Fruit fly (Drosophila melanogaster) whole organism, embryonic: Measurements from ENCODE around the gene Atg12.

Source experiments
- B-H1 ChIP-seq: fragments of 200-800 bp; sonication (Bioruptor generic); IDR thresholded peaks from 3 replicates; pipeline ENCODE4 v1.3.6; 2022; ENCODE audit warnings: missing biosample characterization, missing genetic modification characterization
- Blimp-1 ChIP-seq: fragments of 200-800 bp; sonication (Bioruptor generic); optimal IDR thresholded peaks from 3 replicates; lab custom pipeline; 2018; ENCODE audit warnings: missing biosample characterization, missing genetic modification characterization, mild to moderate bottlenecking, moderate library complexity, missing genetic modification reagents
- CG10147 ChIP-seq: fragments of 200-800 bp; sonication (Bioruptor generic); optimal IDR thresholded peaks from 2 replicates; lab custom pipeline; 2019; ENCODE audit warnings: missing biosample characterization, mild to moderate bottlenecking, missing genetic modification characterization, moderate library complexity
- CG10431 ChIP-seq: fragments of 200-800 bp; sonication (Bioruptor generic); optimal IDR thresholded peaks from 3 replicates; lab custom pipeline; 2018; ENCODE audit warnings: missing biosample characterization, mild to moderate bottlenecking, missing genetic modification characterization
- CG10565 ChIP-seq: fragments of 200-800 bp; sonication (Bioruptor generic); optimal IDR thresholded peaks from 3 replicates; lab custom pipeline; 2016; ENCODE audit warnings: missing biosample characterization, mild to moderate bottlenecking, missing genetic modification characterization
- CG10959 ChIP-seq: fragments of 200-800 bp; sonication (Bioruptor generic); IDR thresholded peaks from 2 replicates; pipeline ENCODE4 v1.3.6; 2022; ENCODE audit warnings: missing biosample characterization, missing genetic modification characterization
- CG11560 ChIP-seq: fragments of 200-800 bp; sonication (Bioruptor generic); IDR thresholded peaks from 3 replicates; pipeline ENCODE4 v1.3.6; 2022; ENCODE audit warnings: missing biosample characterization, missing genetic modification characterization
- CG12236 ChIP-seq: fragments of 200-800 bp; sonication (Bioruptor generic); optimal IDR thresholded peaks from 2 replicates; lab custom pipeline; 2016; ENCODE audit warnings: missing biosample characterization, missing genetic modification characterization
- CG13287 ChIP-seq: fragments of 200-800 bp; sonication (Bioruptor generic); IDR thresholded peaks from 2 replicates; pipeline ENCODE4 v1.3.6; 2022; ENCODE audit warnings: missing biosample characterization, missing genetic modification characterization; ENCODE audit not compliant: partially characterized antibody
- CG15269 ChIP-seq: fragments of 200-800 bp; sonication (Bioruptor generic); optimal IDR thresholded peaks from 2 replicates; lab custom pipeline; 2018; ENCODE audit warnings: missing biosample characterization, mild to moderate bottlenecking, missing genetic modification characterization, moderate library complexity
- CG1647 ChIP-seq: fragments of 200-800 bp; sonication (Bioruptor generic); optimal IDR thresholded peaks from 3 replicates; lab custom pipeline; 2016; ENCODE audit warnings: missing biosample characterization, missing genetic modification characterization
- CG17328 ChIP-seq: fragments of 200-800 bp; sonication (Bioruptor generic); IDR thresholded peaks from 2 replicates; pipeline ENCODE4 v1.3.6; 2022; ENCODE audit warnings: missing biosample characterization, missing genetic modification characterization
- CG17385 ChIP-seq: fragments of 200-800 bp; sonication (Bioruptor generic); optimal IDR thresholded peaks from 3 replicates; lab custom pipeline; 2018; ENCODE audit warnings: missing biosample characterization, mild to moderate bottlenecking, missing genetic modification characterization
- CG17612 ChIP-seq: fragments of 200-800 bp; sonication (Bioruptor generic); IDR thresholded peaks from 2 replicates; pipeline ENCODE4 v1.3.6; 2022; ENCODE audit warnings: missing biosample characterization, missing genetic modification characterization
- CG17912 ChIP-seq: fragments of 200-800 bp; sonication (Bioruptor generic); optimal IDR thresholded peaks from 2 replicates; lab custom pipeline; 2018; ENCODE audit warnings: missing biosample characterization, mild to moderate bottlenecking, missing genetic modification characterization
- CG18011 ChIP-seq: fragments of 200-800 bp; sonication (Bioruptor generic); optimal IDR thresholded peaks from 2 replicates; lab custom pipeline; 2017; ENCODE audit warnings: missing biosample characterization, missing genetic modification characterization, mild to moderate bottlenecking, moderate library complexity, missing genotype
- CG2678 ChIP-seq: fragments of 200-800 bp; sonication (Bioruptor generic); optimal IDR thresholded peaks from 3 replicates; lab custom pipeline; 2019; ENCODE audit warnings: missing biosample characterization, mild to moderate bottlenecking, missing genetic modification characterization, moderate library complexity
- CG3065 ChIP-seq: fragments of 200-800 bp; sonication (Bioruptor generic); optimal IDR thresholded peaks from 2 replicates; lab custom pipeline; 2016; ENCODE audit warnings: missing biosample characterization, missing genetic modification characterization
- CG3163 ChIP-seq: fragments of 200-800 bp; sonication (Bioruptor generic); optimal IDR thresholded peaks from 3 replicates; lab custom pipeline; 2016; ENCODE audit warnings: missing biosample characterization, missing genetic modification characterization
- CG34376 ChIP-seq: fragments of 200-800 bp; sonication (Bioruptor generic); optimal IDR thresholded peaks from 2 replicates; lab custom pipeline; 2018; ENCODE audit warnings: missing biosample characterization, mild to moderate bottlenecking, missing genetic modification characterization
- CG34422 ChIP-seq: fragments of 200-800 bp; sonication (Bioruptor generic); IDR thresholded peaks from 3 replicates; pipeline ENCODE4 v1.3.6; 2022; ENCODE audit warnings: missing biosample characterization, missing genetic modification characterization
- CG4360 ChIP-seq: fragments of 200-800 bp; sonication (Bioruptor generic); IDR thresholded peaks from 2 replicates; pipeline ENCODE4 v1.3.6; 2022; ENCODE audit warnings: missing biosample characterization, missing genetic modification characterization
- CG6175 ChIP-seq: fragments of 200-800 bp; sonication (Bioruptor generic); IDR thresholded peaks from 3 replicates; pipeline ENCODE4 v1.3.6; 2022; ENCODE audit warnings: missing biosample characterization, missing genetic modification characterization
- CG6254 ChIP-seq: fragments of 200-800 bp; sonication (Bioruptor generic); optimal IDR thresholded peaks from 3 replicates; lab custom pipeline; 2017; ENCODE audit warnings: mild to moderate bottlenecking, missing biosample characterization, missing genetic modification reagents, missing genetic modification characterization
- CG6272 ChIP-seq: fragments of 200-800 bp; sonication (Bioruptor generic); IDR thresholded peaks from 2 replicates; pipeline ENCODE4 v1.3.6; 2022; ENCODE audit warnings: missing biosample characterization, missing genetic modification characterization
- CG7357 ChIP-seq: fragments of 200-800 bp; sonication (Bioruptor generic); IDR thresholded peaks from 3 replicates; pipeline ENCODE4 v1.3.6; 2022; ENCODE audit warnings: missing biosample characterization, missing genetic modification characterization
- CG7786 ChIP-seq: fragments of 200-800 bp; sonication (Bioruptor generic); optimal IDR thresholded peaks from 2 replicates; lab custom pipeline; 2016; ENCODE audit warnings: missing biosample characterization, missing genetic modification characterization
- CG8290 ChIP-seq, 3 experiments: fragments of 200-800 bp; sonication (Bioruptor generic); optimal IDR thresholded peaks; 2 replicates each; lab custom pipeline; 2016 to 2019; ENCODE audit warnings: missing biosample characterization in 3 of 3, missing genetic modification characterization in 3 of 3, mild to moderate bottlenecking in 2 of 3, moderate library complexity in 1 of 3
- CG9727 ChIP-seq: fragments of 200-800 bp; sonication (Bioruptor generic); optimal IDR thresholded peaks from 3 replicates; lab custom pipeline; 2017; ENCODE audit warnings: missing biosample characterization, mild to moderate bottlenecking, missing genetic modification characterization
- Dll ChIP-seq: fragments of 200-800 bp; sonication (Bioruptor generic); IDR thresholded peaks from 4 replicates; pipeline ENCODE4 v1.3.6; 2022; ENCODE audit warnings: missing biosample characterization, missing genetic modification characterization; ENCODE audit not compliant: partially characterized antibody
- Fer1 ChIP-seq: fragments of 200-800 bp; sonication (Bioruptor generic); optimal IDR thresholded peaks from 2 replicates; lab custom pipeline; 2017; ENCODE audit warnings: missing biosample characterization, mild to moderate bottlenecking, missing genetic modification characterization
- HLH4C ChIP-seq: fragments of 200-800 bp; sonication (Bioruptor generic); IDR thresholded peaks from 3 replicates; pipeline ENCODE4 v1.3.6; 2022; ENCODE audit warnings: missing biosample characterization, missing genetic modification characterization; ENCODE audit not compliant: partially characterized antibody
- Max ChIP-seq: fragments of 200-800 bp; sonication (Bioruptor generic); optimal IDR thresholded peaks from 2 replicates; lab custom pipeline; 2016; ENCODE audit warnings: missing biosample characterization, mild to moderate bottlenecking, missing genetic modification characterization
- NfI ChIP-seq: fragments of 200-800 bp; sonication (Bioruptor generic); optimal IDR thresholded peaks from 3 replicates; lab custom pipeline; 2018; ENCODE audit warnings: missing biosample characterization, mild to moderate bottlenecking, missing genetic modification characterization, moderate library complexity
- TFAM ChIP-seq: fragments of 200-800 bp; sonication (Bioruptor generic); optimal IDR thresholded peaks from 2 replicates; lab custom pipeline; 2017; ENCODE audit warnings: missing biosample characterization, missing genetic modification characterization, inconsistent platforms
- Xbp1 ChIP-seq: fragments of 200-800 bp; sonication (Bioruptor generic); optimal IDR thresholded peaks from 3 replicates; lab custom pipeline; 2016; ENCODE audit warnings: missing biosample characterization, mild to moderate bottlenecking, missing genetic modification characterization
- bcd ChIP-seq: fragments of 200-800 bp; sonication (Bioruptor generic); optimal IDR thresholded peaks from 2 replicates; lab custom pipeline; 2017; ENCODE audit warnings: missing biosample characterization, mild to moderate bottlenecking, missing genetic modification characterization
- cad ChIP-seq: fragments of >200 bp; optimal IDR thresholded peaks from 2 replicates; lab custom pipeline; 2017; ENCODE audit warnings: missing biosample characterization, missing genetic modification characterization
- dm ChIP-seq: fragments of 200-800 bp; sonication (Bioruptor generic); optimal IDR thresholded peaks from 3 replicates; lab custom pipeline; 2016; ENCODE audit warnings: missing biosample characterization, missing genetic modification characterization
- emc ChIP-seq: fragments of 200-800 bp; sonication (Bioruptor generic); optimal IDR thresholded peaks from 2 replicates; lab custom pipeline; 2016; ENCODE audit warnings: missing biosample characterization, missing genetic modification characterization
- grn ChIP-seq: fragments of 200-800 bp; sonication (Bioruptor generic); optimal IDR thresholded peaks from 3 replicates; lab custom pipeline; 2017; ENCODE audit warnings: missing biosample characterization, missing genetic modification characterization
- kay ChIP-seq: fragments of 200-800 bp; sonication (Bioruptor generic); optimal IDR thresholded peaks from 2 replicates; lab custom pipeline; 2016; ENCODE audit warnings: missing biosample characterization, missing genetic modification characterization
- maf-S ChIP-seq: fragments of 200-800 bp; sonication (Bioruptor generic); optimal IDR thresholded peaks from 2 replicates; lab custom pipeline; 2016; ENCODE audit warnings: missing biosample characterization, missing genetic modification characterization
- mirr ChIP-seq: fragments of 200-800 bp; sonication (Bioruptor generic); optimal IDR thresholded peaks from 3 replicates; lab custom pipeline; 2018; ENCODE audit warnings: missing biosample characterization, mild to moderate bottlenecking, missing genetic modification characterization
- ranshi ChIP-seq: fragments of 200-800 bp; sonication (Bioruptor generic); IDR thresholded peaks from 2 replicates; pipeline ENCODE4 v1.3.6; 2022; ENCODE audit warnings: missing biosample characterization, missing genetic modification characterization
- salm ChIP-seq: fragments of 200-800 bp; sonication (Bioruptor generic); optimal IDR thresholded peaks from 2 replicates; lab custom pipeline; 2018; ENCODE audit warnings: missing biosample characterization, mild to moderate bottlenecking, missing genetic modification characterization
- tll ChIP-seq, 2 experiments: fragments of 200-800 bp in 1 of 2; fragments of >200 bp in 1 of 2; sonication (Bioruptor generic) in 1 of 2; optimal IDR thresholded peaks; 2 replicates each; lab custom pipeline; 2017 to 2019; ENCODE audit warnings: missing biosample characterization in 2 of 2, missing genetic modification characterization in 2 of 2, mild to moderate bottlenecking in 1 of 2, moderate library complexity in 1 of 2
- tna ChIP-seq: fragments of 200-800 bp; sonication (Bioruptor generic); IDR thresholded peaks from 2 replicates; pipeline ENCODE4 v1.3.6; 2022; ENCODE audit warnings: missing biosample characterization, missing genetic modification characterization; ENCODE audit not compliant: partially characterized antibody
- wor ChIP-seq: fragments of 200-800 bp; sonication (Bioruptor generic); IDR thresholded peaks from 2 replicates; pipeline ENCODE4 v1.3.6; 2022; ENCODE audit warnings: missing biosample characterization, missing genetic modification characterization
- zen ChIP-seq: fragments of 200-800 bp; sonication (Bioruptor generic); optimal IDR thresholded peaks from 3 replicates; lab custom pipeline; 2018; ENCODE audit warnings: missing biosample characterization, mild to moderate bottlenecking, missing genetic modification characterization, moderate library complexity

The Atg12 gene

DNA sequence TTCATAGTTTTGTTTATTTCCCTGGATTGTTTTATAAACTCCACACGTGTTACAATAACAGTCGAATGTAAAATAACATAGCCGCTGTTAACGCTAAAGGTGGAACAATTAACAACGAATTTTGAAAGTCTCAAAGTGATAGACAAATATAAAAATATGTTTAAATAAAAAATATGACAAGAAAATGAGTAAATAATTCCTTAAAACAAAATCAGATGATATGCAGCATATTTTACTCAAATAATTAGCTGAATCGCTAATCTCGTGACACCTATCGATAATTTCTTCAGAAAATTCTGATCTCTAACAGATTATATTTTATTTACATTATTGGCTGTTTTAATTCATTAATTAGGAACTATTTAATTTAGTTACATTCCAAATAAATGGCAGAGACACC is at the start of gene Atg12, which contains the start of gene CG5645:
Gene Atg12, plus strand, starts transcription at position 338 of the 400 bp plus-strand sequence.
Gene CG5645, minus strand, starts transcription at position 77 of the 400 bp plus-strand sequence.
- TF ChIP-seq CG1647 (no peak), NfI (GFP tag; lab: Kevin White, UChicago) (peak; percentile 28), CG6175 (GFP tag; lab: Robert Waterston, UW) (no peak), CG13287 (GFP tag; lab: Robert Waterston, UW) (peak; percentile 93), Blimp-1 (GFP tag; lab: Kevin White, UChicago) (peak; percentile 65), CG9727 (peak; percentile 50), tna (GFP tag; lab: Robert Waterston, UW) (peak; percentile 67; the same call in 1 of the 2 replicates), bcd (peak; percentile 39), kay (GFP tag; lab: Kevin White, UChicago) (peak; percentile 65), dm (GFP tag; lab: Kevin White, UChicago) (no peak), salm (tag; lab: Kevin White, UChicago) (no peak), maf-S (GFP tag; lab: Kevin White, UChicago) (peak; percentile 11), ranshi (GFP tag; lab: Robert Waterston, UW) (no peak), CG6272 (no peak), CG3065 (no peak), Max (peak; percentile 74), emc (no peak), CG34422 (GFP tag; lab: Robert Waterston, UW) (peak; percentile 56; the same call in 2 of the 3 replicates), mirr (GFP tag; lab: Kevin White, UChicago) (no peak), CG4360 (GFP tag; lab: Robert Waterston, UW) (no peak), TFAM (GFP tag; lab: Kevin White, UChicago) (no peak), CG17912 (GFP tag; lab: Kevin White, UChicago) (no peak), CG2678 (peak; percentile 46), Dll (GFP tag; lab: Robert Waterston, UW) (peak; percentile 94), B-H1 (GFP tag; lab: Robert Waterston, UW) (no peak), HLH4C (GFP tag; lab: Robert Waterston, UW) (peak; percentile 66; the same call in 2 of the 3 replicates), CG3163 (GFP tag; lab: Kevin White, UChicago) (no peak), CG15269 (tag; lab: Kevin White, UChicago) (peak; percentile 46), CG6254 (GFP tag; lab: Kevin White, UChicago) (peak; percentile 17), CG10959 (GFP tag; lab: Robert Waterston, UW) (no peak), Fer1 (peak; percentile 75), Xbp1 (peak; percentile 10), CG17385 (GFP tag; lab: Kevin White, UChicago) (peak; percentile 37), grn (GFP tag; lab: Kevin White, UChicago) (no peak), CG8290 (GFP tag; optimal IDR thresholded peaks at IDR 0.05; lab: Kevin White, UChicago) (no peak), CG8290 (tag; optimal IDR thresholded peaks at IDR 0.05; lab: Kevin White, UChicago) (no peak), CG11560 (no peak), tll (GFP tag; optimal IDR thresholded peaks at IDR 0.05; lab: Kevin White, UChicago) (no peak), CG17328 (GFP tag; lab: Robert Waterston, UW) (no peak), CG17612 (GFP tag; lab: Robert Waterston, UW) (no peak), CG10431 (GFP tag; lab: Kevin White, UChicago) (no peak), CG34376 (GFP tag; lab: Kevin White, UChicago) (peak; percentile 57), CG7786 (GFP tag; lab: Kevin White, UChicago) (no peak), CG12236 (GFP tag; lab: Kevin White, UChicago) (no peak), CG7357 (GFP tag; lab: Robert Waterston, UW) (no peak), cad (no peak), zen (tag; lab: Kevin White, UChicago) (peak; percentile 26), CG18011 (GFP tag; lab: Kevin White, UChicago) (peak; percentile 10), CG10565 (GFP tag; lab: Kevin White, UChicago) (no peak), CG10147 (peak; percentile 10), wor (GFP tag; lab: Robert Waterston, UW) (no peak)
